Fruit fly (Drosophila melanogaster) S2 (cell line): Measurements from ENCODE around the gene CG11247.

ENCODE experiments used
- CG8478 ChIP-seq: fragments of >200 bp; optimal IDR thresholded peaks from 2 replicates; lab custom pipeline; 2018
- CTCF ChIP-seq, 2 experiments: fragments of >200 bp; optimal IDR thresholded peaks; 2 replicates each; lab custom pipeline; 2018

dm6 chr3L:21741234-21741633 is 12.6 kb upstream of the CG11247 start, which contains the start of gene CG14572:
- TF ChIP-seq CG8478 (lab: Kevin White, UChicago) (no peak), CTCF (optimal IDR thresholded peaks at IDR 0.05; lab: Kevin White, UChicago) (no peak)
